Worm (Caenorhabditis elegans) whole organism, mixed stage, embryonic: Measurements from ENCODE around the gene dnj-8.

Experiments
- bed-3 ChIP-seq: fragments of 200-800 bp; sonication (Bioruptor generic); optimal IDR thresholded peaks from 3 replicates; lab custom pipeline; 2018; ENCODE audit warnings: mild to moderate bottlenecking, missing genetic modification characterization, moderate library complexity, missing compliant biosample characterization
- ces-1 ChIP-seq: fragments of 150-350 bp; optimal IDR thresholded peaks from 2 replicates; lab custom pipeline; 2014; ENCODE audit warnings: missing biosample characterization, missing genetic modification reagents, missing genetic modification characterization
- elt-1 ChIP-seq: sonication (generic microtip); optimal IDR thresholded peaks from 2 replicates; lab custom pipeline; 2017; ENCODE audit warnings: missing genetic modification characterization, mild to moderate bottlenecking, missing compliant biosample characterization, antibody characterized with exemption, moderate library complexity, borderline replicate concordance; ENCODE audit not compliant: insufficient read depth
- flh-1 ChIP-seq: fragments of 200-800 bp; sonication (Bioruptor generic); optimal IDR thresholded peaks from 2 replicates; lab custom pipeline; 2018; ENCODE audit warnings: mild to moderate bottlenecking, missing genetic modification characterization, moderate library complexity, missing compliant biosample characterization
- nhr-237 ChIP-seq: fragments of 150-350 bp; optimal IDR thresholded peaks from 2 replicates; lab custom pipeline; 2014; ENCODE audit warnings: missing biosample characterization, missing genetic modification characterization
- nhr-28 ChIP-seq: fragments of 150-350 bp; optimal IDR thresholded peaks from 2 replicates; lab custom pipeline; 2014; ENCODE audit warnings: missing biosample characterization, missing genetic modification characterization
- sem-2 ChIP-seq: fragments of 200-800 bp; sonication (Bioruptor generic); optimal IDR thresholded peaks from 2 replicates; lab custom pipeline; 2018; ENCODE audit warnings: mild to moderate bottlenecking, missing genetic modification characterization, missing compliant biosample characterization
- snpc-4 ChIP-seq: fragments of 150-350 bp; optimal IDR thresholded peaks from 2 replicates; lab custom pipeline; 2014; ENCODE audit warnings: missing biosample characterization, missing genetic modification characterization
- tbx-8 ChIP-seq: fragments of 200-800 bp; sonication (Bioruptor generic); optimal IDR thresholded peaks from 2 replicates; lab custom pipeline; 2018; ENCODE audit warnings: mild to moderate bottlenecking, missing genetic modification characterization, moderate library complexity, missing compliant biosample characterization
- unc-120 ChIP-seq: sonication (generic microtip); optimal IDR thresholded peaks from 2 replicates; lab custom pipeline; 2017; ENCODE audit warnings: missing genetic modification characterization, missing compliant biosample characterization; ENCODE audit not compliant: poor library complexity, severe bottlenecking
- unc-62 ChIP-seq: fragments of 150-350 bp; optimal IDR thresholded peaks from 2 replicates; lab custom pipeline; 2014; ENCODE audit warnings: missing biosample characterization, missing genetic modification reagents, missing genetic modification characterization
- ztf-11 ChIP-seq: fragments of 150-350 bp; optimal IDR thresholded peaks from 2 replicates; lab custom pipeline; 2014; ENCODE audit warnings: missing biosample characterization, missing genetic modification characterization

DNA sequence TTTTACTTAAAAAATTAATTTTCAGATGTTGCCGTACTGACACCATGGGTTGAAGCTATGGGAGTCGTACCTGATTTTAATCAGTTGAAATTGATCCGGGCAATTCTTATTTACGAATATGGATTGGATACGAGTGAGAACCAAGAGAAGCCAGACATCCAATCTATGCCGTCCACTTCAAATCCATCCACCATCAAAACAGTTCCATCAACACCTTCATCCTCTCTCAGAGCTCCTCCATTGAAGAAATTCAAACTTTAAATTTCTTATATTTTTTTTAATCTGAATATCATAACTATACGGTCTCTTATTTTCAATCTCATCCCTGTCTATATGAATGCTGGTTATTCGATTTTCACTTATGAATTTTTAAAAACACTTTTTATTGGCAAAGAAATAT is 39.0 kb downstream of the dnj-8 start:
- TF ChIP-seq unc-62 (GFP tag; lab: Kevin White, UChicago) (no peak), snpc-4 (tag; lab: Kevin White, UChicago) (no peak), bed-3 (GFP tag; lab: Kevin White, UChicago) (no peak), nhr-28 (tag; lab: Kevin White, UChicago) (no peak), elt-1 (tag; lab: Kevin White, UChicago) (no peak), tbx-8 (no peak), nhr-237 (tag; lab: Kevin White, UChicago) (no peak), sem-2 (GFP tag; lab: Kevin White, UChicago) (no peak), ztf-11 (tag; lab: Kevin White, UChicago) (no peak), flh-1 (no peak), ces-1 (GFP tag; lab: Kevin White, UChicago) (no peak), unc-120 (tag; lab: Kevin White, UChicago) (no peak)
